Fruit fly (Drosophila melanogaster): ENCODE results near the gene CG15365.

dm6 chrX:9063425-9063824, 4.4 kb downstream of the CG15365 start:
- TF ChIP-seq CG34367 (tag; optimal IDR thresholded peaks at IDR 0.05): no peak
- no peak for TF ChIP-seq CG15710 (tag; optimal IDR thresholded peaks at IDR 0.05)
- no peak for TF ChIP-seq rn (GFP tag; IDR thresholded peaks at IDR 0.05)
- no peak for TF ChIP-seq Ets98B (GFP tag; IDR thresholded peaks at IDR 0.05)
- no peak for TF ChIP-seq CG4496 (GFP tag; IDR thresholded peaks at IDR 0.05)
- TF ChIP-seq CG9948 (tag; optimal IDR thresholded peaks at IDR 0.05): no peak

Measured in whole organism, pupa.